Fruit fly (Drosophila melanogaster) whole organism, prepupa: Measurements from ENCODE around the gene MtnD.

Experiments
- CG6792 ChIP-seq: fragments of 200-800 bp; sonication (Bioruptor generic); optimal IDR thresholded peaks from 3 replicates; lab custom pipeline; 2016; ENCODE audit warnings: missing biosample characterization, missing genetic modification characterization
- achi ChIP-seq: fragments of 200-800 bp; sonication (Bioruptor generic); optimal IDR thresholded peaks from 3 replicates; lab custom pipeline; 2016; ENCODE audit warnings: missing biosample characterization, missing genetic modification characterization
- ss ChIP-seq, 2 experiments: fragments of 200-800 bp; sonication (Bioruptor generic); optimal IDR thresholded peaks; 2 replicates in 1 of 2; 3 replicates in 1 of 2; lab custom pipeline; 2017 to 2018; ENCODE audit warnings: mild to moderate bottlenecking in 2 of 2, missing biosample characterization in 2 of 2, missing genetic modification characterization in 2 of 2, moderate library complexity in 1 of 2

DNA sequence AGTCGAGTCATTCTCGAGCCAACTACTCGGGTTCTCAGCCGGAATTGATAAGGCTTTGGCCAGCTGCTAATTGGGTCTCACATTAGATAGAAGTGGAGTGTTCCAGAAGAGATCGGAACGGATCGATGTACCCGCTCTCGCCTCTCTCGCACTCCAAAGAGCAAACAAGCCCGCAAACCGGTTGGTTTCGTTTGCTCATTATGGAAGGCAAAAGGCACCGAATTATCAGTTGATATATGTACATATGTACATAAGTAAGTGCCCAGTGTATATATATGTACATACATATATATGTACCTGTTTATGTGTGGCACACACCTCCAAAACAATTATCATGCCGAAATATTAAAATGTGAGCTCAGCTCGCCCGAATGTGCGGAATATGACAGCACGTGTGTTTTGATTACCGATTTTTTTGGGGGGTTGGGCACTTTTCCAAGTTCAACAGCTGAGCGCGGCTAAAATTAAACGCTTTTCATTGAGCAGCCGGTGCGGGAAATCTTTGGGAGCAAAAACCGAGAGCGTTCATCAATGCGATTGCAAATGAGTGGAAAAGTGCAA lies 21.0 kb downstream of the MtnD start:
- TF ChIP-seq achi (GFP tag; lab: Kevin White, UChicago) (no peak), CG6792 (GFP tag; lab: Kevin White, UChicago) (no peak), ss (GFP tag; optimal IDR thresholded peaks at IDR 0.05; lab: Kevin White, UChicago) (no peak)
